Fruit fly (Drosophila melanogaster) whole organism, embryonic: ENCODE data around the gene Stat92E.
A peak's percentile ranks its signal among the peaks of the same experiment; 100 is the strongest.

Experiments
- Awh ChIP-seq: fragments of 200-800 bp; sonication (Bioruptor generic); IDR thresholded peaks from 2 replicates; pipeline ENCODE4, ENCODE4 v1.3.6; 2022; ENCODE audit warnings: missing biosample characterization, missing genetic modification characterization
- CG10209 ChIP-seq: fragments of 200-800 bp; sonication (Bioruptor generic); optimal IDR thresholded peaks from 3 replicates; lab custom pipeline; 2017; ENCODE audit warnings: missing biosample characterization, mild to moderate bottlenecking, missing genetic modification characterization, missing genetic modification reagents
- CG10565 ChIP-seq: fragments of 200-800 bp; sonication (Bioruptor generic); optimal IDR thresholded peaks from 3 replicates; lab custom pipeline; 2016; ENCODE audit warnings: missing biosample characterization, mild to moderate bottlenecking, missing genetic modification characterization
- CG12236 ChIP-seq: fragments of 200-800 bp; sonication (Bioruptor generic); optimal IDR thresholded peaks from 2 replicates; lab custom pipeline; 2016; ENCODE audit warnings: missing biosample characterization, missing genetic modification characterization
- CG12659 ChIP-seq: fragments of 200-800 bp; sonication (Bioruptor generic); optimal IDR thresholded peaks from 3 replicates; lab custom pipeline; 2017; ENCODE audit warnings: mild to moderate bottlenecking, missing biosample characterization, missing genetic modification reagents, missing genetic modification characterization
- CG12744 ChIP-seq: fragments of 200-800 bp; sonication (Bioruptor generic); optimal IDR thresholded peaks from 2 replicates; lab custom pipeline; 2016; ENCODE audit warnings: missing biosample characterization, missing genetic modification characterization
- CG13624 ChIP-seq: fragments of 200-800 bp; sonication (Bioruptor generic); optimal IDR thresholded peaks from 2 replicates; lab custom pipeline; 2016; ENCODE audit warnings: missing biosample characterization, missing genetic modification characterization
- CG17829 ChIP-seq: fragments of 200-800 bp; optimal IDR thresholded peaks from 2 replicates; lab custom pipeline; 2019; ENCODE audit warnings: missing biosample characterization, mild to moderate bottlenecking, missing genetic modification characterization, moderate library complexity
- CG3281 ChIP-seq: fragments of 200-800 bp; sonication (Bioruptor generic); optimal IDR thresholded peaks from 3 replicates; lab custom pipeline; 2017; ENCODE audit warnings: missing biosample characterization, mild to moderate bottlenecking, missing genetic modification characterization
- CG34422 ChIP-seq: fragments of 200-800 bp; sonication (Bioruptor generic); IDR thresholded peaks from 3 replicates; pipeline ENCODE4 v1.3.6; 2022; ENCODE audit warnings: missing biosample characterization, missing genetic modification characterization
- CG4282 ChIP-seq: fragments of 200-800 bp; sonication (Bioruptor generic); optimal IDR thresholded peaks from 2 replicates; lab custom pipeline; 2016; ENCODE audit warnings: missing biosample characterization, missing genetic modification characterization
- CG4360 ChIP-seq: fragments of 200-800 bp; sonication (Bioruptor generic); IDR thresholded peaks from 2 replicates; pipeline ENCODE4 v1.3.6; 2022; ENCODE audit warnings: missing biosample characterization, missing genetic modification characterization
- CG4707 ChIP-seq: fragments of 200-800 bp; sonication (Bioruptor generic); optimal IDR thresholded peaks from 2 replicates; lab custom pipeline; 2018; ENCODE audit warnings: missing biosample characterization, mild to moderate bottlenecking, missing genetic modification characterization, moderate library complexity
- CG6654 ChIP-seq: fragments of 200-800 bp; sonication (Bioruptor generic); optimal IDR thresholded peaks from 2 replicates; lab custom pipeline; 2017; ENCODE audit warnings: missing biosample characterization, mild to moderate bottlenecking, missing genetic modification characterization
- CG6791 ChIP-seq: fragments of 200-800 bp; sonication (Bioruptor generic); IDR thresholded peaks from 3 replicates; pipeline ENCODE4 v1.3.6; 2022; ENCODE audit warnings: missing biosample characterization, missing genetic modification characterization; ENCODE audit not compliant: partially characterized antibody
- CG7987 ChIP-seq: fragments of 200-800 bp; sonication (Bioruptor generic); optimal IDR thresholded peaks from 2 replicates; lab custom pipeline; 2018; ENCODE audit warnings: missing biosample characterization, mild to moderate bottlenecking, missing genetic modification characterization, moderate library complexity
- Camta ChIP-seq: fragments of 200-800 bp; sonication (Bioruptor generic); optimal IDR thresholded peaks from 2 replicates; lab custom pipeline; 2016; ENCODE audit warnings: missing biosample characterization, missing genetic modification characterization
- Drgx ChIP-seq: fragments of 200-800 bp; sonication (Bioruptor generic); IDR thresholded peaks from 2 replicates; pipeline ENCODE4 v1.3.6; 2022; ENCODE audit warnings: missing biosample characterization, missing genetic modification characterization
- Ets97D ChIP-seq: fragments of 200-800 bp; sonication (Bioruptor generic); optimal IDR thresholded peaks from 3 replicates; lab custom pipeline; 2016; ENCODE audit warnings: missing biosample characterization, missing genetic modification characterization
- HLH4C ChIP-seq: fragments of 200-800 bp; sonication (Bioruptor generic); IDR thresholded peaks from 3 replicates; pipeline ENCODE4 v1.3.6; 2022; ENCODE audit warnings: missing biosample characterization, missing genetic modification characterization; ENCODE audit not compliant: partially characterized antibody
- HmgZ ChIP-seq: fragments of 200-800 bp; sonication (Bioruptor generic); optimal IDR thresholded peaks from 2 replicates; lab custom pipeline; 2018; ENCODE audit warnings: missing biosample characterization, mild to moderate bottlenecking, missing genetic modification characterization
- Hr78 ChIP-seq, 2 experiments: fragments of 200-800 bp in 1 of 2; fragments of >200 bp in 1 of 2; sonication (Bioruptor generic) in 1 of 2; optimal IDR thresholded peaks; 2 replicates each; lab custom pipeline; 2017 to 2019; ENCODE audit warnings: missing biosample characterization in 2 of 2, missing genetic modification characterization in 2 of 2, mild to moderate bottlenecking in 1 of 2, moderate library complexity in 1 of 2
- Kr ChIP-seq: fragments of 200-800 bp; sonication (Bioruptor generic); optimal IDR thresholded peaks from 2 replicates; lab custom pipeline; 2017; ENCODE audit warnings: missing biosample characterization, mild to moderate bottlenecking, missing genetic modification characterization
- Lhr ChIP-seq: fragments of 200-800 bp; sonication (Bioruptor generic); optimal IDR thresholded peaks from 3 replicates; lab custom pipeline; 2017; ENCODE audit warnings: mild to moderate bottlenecking, missing biosample characterization, missing genetic modification reagents, missing genetic modification characterization
- MBD-R2 ChIP-seq: fragments of 200-800 bp; sonication (Bioruptor generic); IDR thresholded peaks from 2 replicates; pipeline ENCODE4 v1.3.6; 2022; ENCODE audit warnings: missing biosample characterization, missing genetic modification characterization
- Myb ChIP-seq: fragments of 200-800 bp; sonication (Bioruptor generic); optimal IDR thresholded peaks from 2 replicates; lab custom pipeline; 2016; ENCODE audit warnings: missing biosample characterization, missing genetic modification characterization
- NFAT ChIP-seq: fragments of 200-800 bp; sonication (Bioruptor generic); IDR thresholded peaks from 2 replicates; pipeline ENCODE4 v1.3.6; 2022; ENCODE audit warnings: missing biosample characterization, missing genetic modification characterization
- Oli ChIP-seq: fragments of 200-800 bp; sonication (Bioruptor generic); optimal IDR thresholded peaks from 2 replicates; lab custom pipeline; 2018; ENCODE audit warnings: missing biosample characterization, mild to moderate bottlenecking, missing genetic modification characterization, moderate library complexity
- Trl ChIP-seq, 3 experiments: fragments of >200 bp in 2 of 3; fragments of 200-800 bp in 1 of 3; sonication (Bioruptor generic) in 1 of 3; optimal IDR thresholded peaks; 2 replicates in 1 of 3; 3 replicates in 2 of 3; lab custom pipeline; 2016 to 2017; ENCODE audit warnings: missing biosample characterization in 1 of 3, missing genetic modification characterization in 1 of 3
- ab ChIP-seq: fragments of 200-800 bp; sonication (Bioruptor generic); optimal IDR thresholded peaks from 2 replicates; lab custom pipeline; 2016; ENCODE audit warnings: missing biosample characterization, missing genetic modification characterization
- ap ChIP-seq: fragments of 200-800 bp; sonication (Bioruptor generic); IDR thresholded peaks from 2 replicates; pipeline ENCODE4 v1.3.6; 2022; ENCODE audit warnings: missing biosample characterization, missing genetic modification characterization
- bigmax ChIP-seq: fragments of 200-800 bp; sonication (Bioruptor generic); optimal IDR thresholded peaks from 2 replicates; lab custom pipeline; 2018; ENCODE audit warnings: missing biosample characterization, mild to moderate bottlenecking, missing genetic modification characterization
- cato ChIP-seq: fragments of 200-800 bp; sonication (Bioruptor generic); optimal IDR thresholded peaks from 2 replicates; lab custom pipeline; 2016; ENCODE audit warnings: missing biosample characterization, missing genetic modification characterization, borderline replicate concordance
- dan ChIP-seq: fragments of 200-800 bp; sonication (Bioruptor generic); IDR thresholded peaks from 2 replicates; pipeline ENCODE4 v1.3.6; 2022; ENCODE audit warnings: missing biosample characterization, missing genetic modification characterization
- dmrt99B ChIP-seq: fragments of 200-800 bp; sonication (Bioruptor generic); optimal IDR thresholded peaks from 2 replicates; lab custom pipeline; 2018; ENCODE audit warnings: missing biosample characterization, mild to moderate bottlenecking, missing genetic modification characterization, moderate library complexity
- fd96Cb ChIP-seq: fragments of 200-800 bp; sonication (Bioruptor generic); optimal IDR thresholded peaks from 2 replicates; lab custom pipeline; 2018; ENCODE audit warnings: missing biosample characterization, mild to moderate bottlenecking, missing genetic modification characterization, moderate library complexity
- hbn ChIP-seq: fragments of 200-800 bp; sonication (Bioruptor generic); IDR thresholded peaks from 2 replicates; pipeline ENCODE4 v1.3.6; 2022; ENCODE audit warnings: missing biosample characterization, missing genetic modification characterization; ENCODE audit not compliant: partially characterized antibody
- ind ChIP-seq: fragments of 200-800 bp; sonication (Bioruptor generic); optimal IDR thresholded peaks from 3 replicates; lab custom pipeline; 2016; ENCODE audit warnings: missing biosample characterization, missing genetic modification characterization
- jing ChIP-seq: fragments of 200-800 bp; sonication (Bioruptor generic); optimal IDR thresholded peaks from 2 replicates; lab custom pipeline; 2018; ENCODE audit warnings: missing biosample characterization, mild to moderate bottlenecking, missing genetic modification characterization
- lov ChIP-seq, 2 experiments: fragments of 200-800 bp in 1 of 2; fragments of >200 bp in 1 of 2; sonication (Bioruptor generic) in 1 of 2; IDR thresholded peaks in 1 of 2; optimal IDR thresholded peaks in 1 of 2; 2 replicates in 1 of 2; 3 replicates in 1 of 2; pipeline versions ENCODE4 v1.3.6 to Lab custom; 2017 to 2022; ENCODE audit warnings: missing biosample characterization in 1 of 2, missing genetic modification characterization in 1 of 2
- nerfin-2 ChIP-seq: fragments of 200-800 bp; sonication (Bioruptor generic); IDR thresholded peaks from 2 replicates; pipeline ENCODE4 v1.3.6; 2022; ENCODE audit warnings: missing biosample characterization, missing genetic modification characterization; ENCODE audit not compliant: partially characterized antibody
- ranshi ChIP-seq: fragments of 200-800 bp; sonication (Bioruptor generic); IDR thresholded peaks from 2 replicates; pipeline ENCODE4 v1.3.6; 2022; ENCODE audit warnings: missing biosample characterization, missing genetic modification characterization
- rib ChIP-seq: fragments of 200-800 bp; sonication (Bioruptor generic); IDR thresholded peaks from 2 replicates; pipeline ENCODE4 v1.3.6; 2022; ENCODE audit warnings: missing biosample characterization, missing genetic modification characterization
- scrt ChIP-seq: fragments of 200-800 bp; sonication (Bioruptor generic); optimal IDR thresholded peaks from 2 replicates; lab custom pipeline; 2018; ENCODE audit warnings: missing biosample characterization, mild to moderate bottlenecking, missing genetic modification characterization, moderate library complexity
- ssp ChIP-seq: fragments of 200-800 bp; sonication (Bioruptor generic); IDR thresholded peaks from 2 replicates; pipeline ENCODE4 v1.3.6; 2022; ENCODE audit warnings: missing biosample characterization, missing genetic modification characterization
- toy ChIP-seq: fragments of 200-800 bp; sonication (Bioruptor generic); IDR thresholded peaks from 2 replicates; pipeline ENCODE4 v1.3.6; 2022; ENCODE audit warnings: missing biosample characterization, missing genetic modification characterization
- tx ChIP-seq: fragments of 200-800 bp; sonication (Bioruptor generic); optimal IDR thresholded peaks from 2 replicates; lab custom pipeline; 2016; ENCODE audit warnings: missing biosample characterization, missing genetic modification characterization

The Stat92E gene

DNA sequence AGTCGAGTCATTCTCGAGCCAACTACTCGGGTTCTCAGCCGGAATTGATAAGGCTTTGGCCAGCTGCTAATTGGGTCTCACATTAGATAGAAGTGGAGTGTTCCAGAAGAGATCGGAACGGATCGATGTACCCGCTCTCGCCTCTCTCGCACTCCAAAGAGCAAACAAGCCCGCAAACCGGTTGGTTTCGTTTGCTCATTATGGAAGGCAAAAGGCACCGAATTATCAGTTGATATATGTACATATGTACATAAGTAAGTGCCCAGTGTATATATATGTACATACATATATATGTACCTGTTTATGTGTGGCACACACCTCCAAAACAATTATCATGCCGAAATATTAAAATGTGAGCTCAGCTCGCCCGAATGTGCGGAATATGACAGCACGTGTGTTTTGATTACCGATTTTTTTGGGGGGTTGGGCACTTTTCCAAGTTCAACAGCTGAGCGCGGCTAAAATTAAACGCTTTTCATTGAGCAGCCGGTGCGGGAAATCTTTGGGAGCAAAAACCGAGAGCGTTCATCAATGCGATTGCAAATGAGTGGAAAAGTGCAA is 3.7 kb upstream of the Stat92E start (continued):
- peak; percentile 7; the same call in 1 of the 2 replicates for TF ChIP-seq CG4360 (GFP tag; lab: Robert Waterston, UW)
- no peak for TF ChIP-seq CG12744 (GFP tag; lab: Kevin White, UChicago)
- no peak for TF ChIP-seq scrt (GFP tag; lab: Kevin White, UChicago)
- no peak for TF ChIP-seq Drgx (GFP tag; lab: Robert Waterston, UW)

DNA sequence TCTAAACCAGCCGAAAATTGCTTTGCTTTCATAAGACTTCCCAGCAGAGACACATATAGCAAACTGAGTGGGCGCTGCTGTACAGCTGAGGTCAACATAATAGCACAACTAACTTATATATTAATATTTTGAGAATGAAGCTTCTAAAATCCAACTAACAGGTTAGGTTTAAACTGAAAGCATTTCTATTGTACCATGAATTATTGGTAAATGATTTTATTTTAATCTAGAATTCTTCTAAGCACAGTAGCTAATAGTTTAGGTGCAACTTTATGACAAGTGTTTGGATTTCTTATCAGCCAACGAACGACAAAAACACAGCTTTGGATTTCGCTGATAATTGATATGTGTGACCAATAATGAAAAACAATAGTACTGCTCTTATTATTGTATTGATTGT is 2.9 kb upstream of the Stat92E start:
- no peak for TF ChIP-seq Oli
- peak; percentile 80 for TF ChIP-seq CG3281 (GFP tag; lab: Kevin White, UChicago)
- no peak for TF ChIP-seq CG4282 (GFP tag; lab: Kevin White, UChicago)
- no peak for TF ChIP-seq Ets97D (GFP tag; lab: Kevin White, UChicago)
- no peak for TF ChIP-seq bigmax (GFP tag; lab: Kevin White, UChicago)
- no peak for TF ChIP-seq jing
- TF ChIP-seq CG4707 (GFP tag; lab: Kevin White, UChicago) = no peak
- no peak for TF ChIP-seq Kr (GFP tag; lab: Kevin White, UChicago)
- peak in 1 of 2 experiments; percentile 24 for TF ChIP-seq Hr78 (GFP tag; optimal IDR thresholded peaks at IDR 0.05; lab: Kevin White, UChicago)
- TF ChIP-seq toy (GFP tag; lab: Robert Waterston, UW) = peak; percentile 40; the same call in 1 of the 2 replicates
- TF ChIP-seq hbn (GFP tag; lab: Robert Waterston, UW) = no peak
- peak; percentile 62 for TF ChIP-seq CG17829 (tag; lab: Kevin White, UChicago)
- TF ChIP-seq Myb (GFP tag; lab: Kevin White, UChicago) = peak; percentile 7
- no peak for TF ChIP-seq Trl (optimal IDR thresholded peaks at IDR 0.05; lab: Kevin White, UChicago)
- TF ChIP-seq Trl (GFP tag; optimal IDR thresholded peaks at IDR 0.05; lab: Kevin White, UChicago) = peak; percentile 16
- peak; percentile 37; the same call in 1 of the 2 replicates for TF ChIP-seq MBD-R2 (GFP tag; lab: Robert Waterston, UW)
- 0 out of 3 replicates have a peak, but pooled peaks have one; percentile 56 for TF ChIP-seq CG34422
- TF ChIP-seq ap (GFP tag; lab: Robert Waterston, UW) = 0 out of 2 replicates have a peak, but pooled peaks have one; percentile 14
- TF ChIP-seq fd96Cb (tag; lab: Kevin White, UChicago) = no peak
- no peak for TF ChIP-seq CG10209
- no peak for TF ChIP-seq CG6654 (GFP tag; lab: Kevin White, UChicago)
- TF ChIP-seq HLH4C (GFP tag; lab: Robert Waterston, UW) = no peak
- TF ChIP-seq Camta (GFP tag; lab: Kevin White, UChicago) = no peak
- no peak for TF ChIP-seq cato
- peak; percentile 57 for TF ChIP-seq dmrt99B (tag; lab: Kevin White, UChicago)
- no peak for TF ChIP-seq CG6791 (GFP tag; lab: Robert Waterston, UW)
- peak; percentile 48; the same call in 1 of the 2 replicates for TF ChIP-seq ranshi
- no peak for TF ChIP-seq Lhr
- TF ChIP-seq ssp = peak; percentile 40; the same call in 1 of the 2 replicates
- no peak; the same call in 1 of the 2 replicates for TF ChIP-seq Awh (GFP tag; lab: Robert Waterston, UW)
- TF ChIP-seq tx (GFP tag; lab: Kevin White, UChicago) = no peak
- no peak for TF ChIP-seq ab (GFP tag; lab: Kevin White, UChicago)
- peak; percentile 46; the same call in 1 of the 2 replicates for TF ChIP-seq NFAT (GFP tag; lab: Robert Waterston, UW)
- peak; percentile 43 for TF ChIP-seq CG13624 (GFP tag; lab: Kevin White, UChicago)
- TF ChIP-seq CG10565 (GFP tag; lab: Kevin White, UChicago) = no peak
- TF ChIP-seq ind = peak; percentile 6
- no peak for TF ChIP-seq CG12236 (GFP tag; lab: Kevin White, UChicago)
- no peak for TF ChIP-seq HmgZ (tag; lab: Kevin White, UChicago)
- TF ChIP-seq rib (GFP tag; lab: Robert Waterston, UW) = no peak; the same call in 1 of the 2 replicates
- TF ChIP-seq lov (optimal IDR thresholded peaks at IDR 0.05; lab: Kevin White, UChicago) = no peak
- TF ChIP-seq lov (GFP tag; IDR thresholded peaks at IDR 0.05; lab: Robert Waterston, UW) = no peak
- TF ChIP-seq CG7987 (GFP tag; lab: Kevin White, UChicago) = no peak
- TF ChIP-seq nerfin-2 = no peak
- TF ChIP-seq CG12659 (GFP tag; lab: Kevin White, UChicago) = peak; percentile 6
- TF ChIP-seq dan (GFP tag; lab: Robert Waterston, UW) = no peak
